Worm (Caenorhabditis elegans): ENCODE data around the gene trxr-1.

The trxr-1 gene

ce11 chrIV:7012214-7012613 is 460 bp downstream of the trxr-1 start:
- peak; percentile 99 for TF ChIP-seq zip-8 (tag; optimal IDR thresholded peaks at IDR 0.05)
- TF ChIP-seq unc-39 (tag; optimal IDR thresholded peaks at IDR 0.05) = no peak

ce11 chrIV:7012731-7013445 is 1.1 kb downstream of the trxr-1 start:
- TF ChIP-seq bed-3 (GFP tag; optimal IDR thresholded peaks at IDR 0.05) (no peak), unc-120 (tag; optimal IDR thresholded peaks at IDR 0.05; ENCODE audit: poor library complexity, severe bottlenecking) (no peak), tbx-8 (GFP tag; optimal IDR thresholded peaks at IDR 0.05) (no peak), lin-13 (tag; optimal IDR thresholded peaks at IDR 0.05) (no peak), elt-3 (tag; optimal IDR thresholded peaks at IDR 0.05) (no peak), mab-5 (tag; optimal IDR thresholded peaks at IDR 0.05) (no peak), sem-2 (GFP tag; optimal IDR thresholded peaks at IDR 0.05) (no peak), unc-62 (GFP tag; optimal IDR thresholded peaks at IDR 0.05) (no peak)

- peak; percentile 62 for TF ChIP-seq nhr-237 (tag; optimal IDR thresholded peaks at IDR 0.05)
- TF ChIP-seq ces-1 (GFP tag; optimal IDR thresholded peaks at IDR 0.05) = peak; percentile 80
- no peak for TF ChIP-seq sem-2 (GFP tag; optimal IDR thresholded peaks at IDR 0.05)
- no peak for TF ChIP-seq nhr-28 (tag; optimal IDR thresholded peaks at IDR 0.05)
- TF ChIP-seq unc-120 (tag; optimal IDR thresholded peaks at IDR 0.05; ENCODE audit: poor library complexity, severe bottlenecking) = peak; percentile 13
- peak; percentile 22 for TF ChIP-seq lsy-2 (tag; optimal IDR thresholded peaks at IDR 0.05)
- peak; percentile 48 for TF ChIP-seq unc-62 (GFP tag; optimal IDR thresholded peaks at IDR 0.05)
These were observed 4.7 kb downstream of the trxr-1 start for ce11 chrIV:7016502-7016901.

ce11 chrIV:7017123-7017674 is 5.4 kb downstream of the trxr-1 start, which contains the start of gene gldi-4:
TSS of gene gldi-4 (plus strand) at chrIV:7017624.
- peak; percentile 14 for TF ChIP-seq mls-2 (tag; optimal IDR thresholded peaks at IDR 0.05)
- no peak for TF ChIP-seq ztf-11 (tag; optimal IDR thresholded peaks at IDR 0.05)
- TF ChIP-seq nhr-2 (tag; optimal IDR thresholded peaks at IDR 0.05) = peak; percentile 92
- no peak for TF ChIP-seq blmp-1 (tag; optimal IDR thresholded peaks at IDR 0.05)
- TF ChIP-seq ces-1 (GFP tag; optimal IDR thresholded peaks at IDR 0.05) = peak; percentile 83
- TF ChIP-seq elt-3 (tag; optimal IDR thresholded peaks at IDR 0.05) = no peak
- TF ChIP-seq M03D4.4 (tag; optimal IDR thresholded peaks at IDR 0.05) = no peak
- no peak for TF ChIP-seq lin-32 (GFP tag; optimal IDR thresholded peaks at IDR 0.05)

ce11 chrIV:7018623-7019022 is 6.9 kb downstream of the trxr-1 start:
- no peak for TF ChIP-seq hlh-1 (tag; optimal IDR thresholded peaks at IDR 0.05)
- no peak for TF ChIP-seq blmp-1 (tag; optimal IDR thresholded peaks at IDR 0.05)
- TF ChIP-seq bed-3 (GFP tag; optimal IDR thresholded peaks at IDR 0.05) = no peak
- TF ChIP-seq nhr-237 (tag; optimal IDR thresholded peaks at IDR 0.05) = no peak
- no peak for TF ChIP-seq sem-2 (GFP tag; optimal IDR thresholded peaks at IDR 0.05)
- no peak for TF ChIP-seq elt-3 (tag; optimal IDR thresholded peaks at IDR 0.05)
- TF ChIP-seq mls-2 (tag; optimal IDR thresholded peaks at IDR 0.05) = no peak
- no peak for TF ChIP-seq ceh-83 (GFP tag; optimal IDR thresholded peaks at IDR 0.05)
- no peak for TF ChIP-seq cnd-1 (tag; optimal IDR thresholded peaks at IDR 0.05)
- TF ChIP-seq elt-1 (tag; optimal IDR thresholded peaks at IDR 0.05; ENCODE audit: borderline replicate concordance, insufficient read depth) = no peak
- no peak for TF ChIP-seq unc-62 (GFP tag; optimal IDR thresholded peaks at IDR 0.05)
- no peak for TF ChIP-seq ceh-39 (tag; optimal IDR thresholded peaks at IDR 0.05)
- TF ChIP-seq lsy-2 (tag; optimal IDR thresholded peaks at IDR 0.05) = no peak

- TF ChIP-seq sptf-1 (tag; optimal IDR thresholded peaks at IDR 0.05) = no peak
- TF ChIP-seq nhr-237 (tag; optimal IDR thresholded peaks at IDR 0.05) = no peak
- no peak for TF ChIP-seq ham-2 (GFP tag; optimal IDR thresholded peaks at IDR 0.05)
- no peak for TF ChIP-seq unc-120 (tag; optimal IDR thresholded peaks at IDR 0.05; ENCODE audit: poor library complexity, severe bottlenecking)
- no peak for TF ChIP-seq elt-1 (tag; optimal IDR thresholded peaks at IDR 0.05; ENCODE audit: borderline replicate concordance, insufficient read depth)
- no peak for TF ChIP-seq elt-3 (tag; optimal IDR thresholded peaks at IDR 0.05)
- no peak for TF ChIP-seq pha-4 (tag; optimal IDR thresholded peaks at IDR 0.05)
- TF ChIP-seq flh-1 (GFP tag; optimal IDR thresholded peaks at IDR 0.05) = no peak
- TF ChIP-seq mls-2 (tag; optimal IDR thresholded peaks at IDR 0.05) = no peak
- TF ChIP-seq sem-2 (GFP tag; optimal IDR thresholded peaks at IDR 0.05) = no peak
- TF ChIP-seq lin-32 (GFP tag; optimal IDR thresholded peaks at IDR 0.05) = no peak
- TF ChIP-seq nhr-76 (tag; optimal IDR thresholded peaks at IDR 0.05) = no peak
- no peak for TF ChIP-seq ceh-43 (GFP tag; optimal IDR thresholded peaks at IDR 0.05)
- no peak for TF ChIP-seq mep-1 (tag; optimal IDR thresholded peaks at IDR 0.05)
- no peak for TF ChIP-seq bed-3 (GFP tag; optimal IDR thresholded peaks at IDR 0.05)
- no peak for TF ChIP-seq unc-39 (tag; optimal IDR thresholded peaks at IDR 0.05)
- no peak for TF ChIP-seq unc-62 (GFP tag; optimal IDR thresholded peaks at IDR 0.05)
These were observed 8.9 kb downstream of the trxr-1 start for ce11 chrIV:7020630-7021029.

All from whole organism, mixed stage, embryonic.